Worm (Caenorhabditis elegans) whole organism, L1 larva: Measurements from ENCODE around the gene Y5H2A.1.

ENCODE experiments used
- C04F5.9 ChIP-seq: sonication (generic microtip); optimal IDR thresholded peaks from 2 replicates; lab custom pipeline; 2016; ENCODE audit warnings: missing genetic modification characterization, missing compliant biosample characterization
- C34B4.2 ChIP-seq: sonication (generic microtip); optimal IDR thresholded peaks from 2 replicates; lab custom pipeline; 2017; ENCODE audit warnings: mild to moderate bottlenecking, missing genetic modification characterization, missing compliant biosample characterization
- Y116A8C.19 ChIP-seq: sonication (generic microtip); optimal IDR thresholded peaks from 2 replicates; lab custom pipeline; 2016; ENCODE audit warnings: missing compliant biosample characterization, missing genetic modification characterization, borderline replicate concordance
- aha-1 ChIP-seq: fragments of 150-350 bp; optimal IDR thresholded peaks from 2 replicates; lab custom pipeline; 2014; ENCODE audit warnings: missing biosample characterization, missing genetic modification characterization
- ama-1 ChIP-seq: fragments of 150-350 bp; optimal IDR thresholded peaks from 2 replicates; lab custom pipeline; 2014
- ceh-63 ChIP-seq: fragments of 200-800 bp; sonication (Bioruptor generic); optimal IDR thresholded peaks from 2 replicates; lab custom pipeline; 2018; ENCODE audit warnings: mild to moderate bottlenecking, missing genetic modification characterization, missing compliant biosample characterization
- ceh-8 ChIP-seq: fragments of 200-800 bp; sonication (Bioruptor generic); optimal IDR thresholded peaks from 2 replicates; lab custom pipeline; 2018; ENCODE audit warnings: mild to moderate bottlenecking, missing genetic modification characterization, moderate library complexity, missing compliant biosample characterization
- ceh-82 ChIP-seq, 3 experiments: fragments of 150-350 bp in 1 of 3; sonication (generic microtip) in 2 of 3; optimal IDR thresholded peaks; 2 replicates each; lab custom pipeline; 2014 to 2017; ENCODE audit warnings: missing biosample characterization in 3 of 3, missing genetic modification characterization in 3 of 3
- ceh-88 ChIP-seq: fragments of 200-800 bp; sonication (Bioruptor generic); IDR thresholded peaks from 2 replicates; pipeline ENCODE4 v1.3.6; 2022; ENCODE audit warnings: missing genetic modification characterization, missing compliant biosample characterization
- ceh-90 ChIP-seq: sonication (generic microtip); optimal IDR thresholded peaks from 2 replicates; lab custom pipeline; 2016; ENCODE audit warnings: missing genetic modification characterization, missing compliant biosample characterization
- ces-1 ChIP-seq: fragments of 150-350 bp; optimal IDR thresholded peaks from 2 replicates; lab custom pipeline; 2014; ENCODE audit warnings: missing biosample characterization, missing genetic modification reagents, missing genetic modification characterization
- dsc-1 ChIP-seq: sonication (generic microtip); optimal IDR thresholded peaks from 2 replicates; lab custom pipeline; 2016; ENCODE audit warnings: mild to moderate bottlenecking, missing genetic modification characterization, missing compliant biosample characterization
- efl-1 ChIP-seq, 4 experiments: fragments of 150-350 bp; optimal IDR thresholded peaks in 3 of 4; peaks in 1 of 4; 1 replicate in 1 of 4; 2 replicates in 3 of 4; lab custom pipeline; 2014; ENCODE audit warnings: missing biosample characterization in 2 of 4, missing genetic modification characterization in 2 of 4, missing genetic modification reagents in 2 of 4
- efl-3 ChIP-seq: fragments of 200-800 bp; sonication (Bioruptor generic); optimal IDR thresholded peaks from 2 replicates; lab custom pipeline; 2018; ENCODE audit warnings: mild to moderate bottlenecking, missing genetic modification characterization, missing compliant biosample characterization
- egl-13 ChIP-seq: sonication (generic microtip); optimal IDR thresholded peaks from 2 replicates; lab custom pipeline; 2016; ENCODE audit warnings: missing genotype, missing genetic modification reagents, missing genetic modification characterization, missing compliant biosample characterization
- egl-27 ChIP-seq, 2 experiments: fragments of 150-350 bp in 1 of 2; sonication (generic microtip); optimal IDR thresholded peaks; 3 replicates each; lab custom pipeline; 2017 to 2018; ENCODE audit warnings: missing biosample characterization in 2 of 2, missing genetic modification characterization in 2 of 2, missing genetic modification reagents in 2 of 2
- elt-3 ChIP-seq, 6 experiments: fragments of 150-350 bp in 1 of 6; sonication (generic microtip); optimal IDR thresholded peaks; 2 replicates each; lab custom pipeline; 2017 to 2018; ENCODE audit warnings: missing biosample characterization in 6 of 6, missing genetic modification characterization in 6 of 6, inconsistent platforms in 1 of 6
- ets-5 ChIP-seq: fragments of 200-800 bp; sonication (Bioruptor generic); IDR thresholded peaks from 2 replicates; pipeline ENCODE4 v1.3.6; 2022; ENCODE audit warnings: missing genetic modification characterization, missing compliant biosample characterization
- fkh-8 ChIP-seq: sonication (generic microtip); optimal IDR thresholded peaks from 2 replicates; lab custom pipeline; 2016; ENCODE audit warnings: mild to moderate bottlenecking, missing genetic modification characterization, missing compliant biosample characterization
- fos-1 ChIP-seq: fragments of 150-350 bp; optimal IDR thresholded peaks from 2 replicates; lab custom pipeline; 2014; ENCODE audit warnings: missing biosample characterization, missing genetic modification characterization
- hpl-2 ChIP-seq: fragments of 150-350 bp; optimal IDR thresholded peaks from 2 replicates; lab custom pipeline; 2014; ENCODE audit warnings: missing biosample characterization, missing genetic modification reagents, missing genetic modification characterization
- irx-1 ChIP-seq: sonication (generic microtip); optimal IDR thresholded peaks from 2 replicates; lab custom pipeline; 2016; ENCODE audit warnings: missing genetic modification characterization, missing compliant biosample characterization
- jun-1 ChIP-seq: fragments of 150-350 bp; optimal IDR thresholded peaks from 2 replicates; lab custom pipeline; 2014; ENCODE audit warnings: missing biosample characterization, missing genetic modification reagents, missing genetic modification characterization
- lin-13 ChIP-seq: fragments of 150-350 bp; optimal IDR thresholded peaks from 2 replicates; lab custom pipeline; 2014; ENCODE audit warnings: missing biosample characterization, missing genetic modification reagents, missing genetic modification characterization
- lin-35 ChIP-seq, 2 experiments: fragments of 150-350 bp; optimal IDR thresholded peaks; 2 replicates each; lab custom pipeline; 2014; ENCODE audit warnings: missing biosample characterization in 2 of 2, missing genetic modification characterization in 2 of 2, missing genetic modification reagents in 2 of 2
- lsy-2 ChIP-seq, 2 experiments: fragments of 150-350 bp; optimal IDR thresholded peaks; 2 replicates each; lab custom pipeline; 2014; ENCODE audit warnings: missing biosample characterization in 2 of 2, missing genetic modification characterization in 2 of 2
- mdl-1 ChIP-seq, 2 experiments: fragments of 150-350 bp; optimal IDR thresholded peaks; 2 replicates each; lab custom pipeline; 2014 to 2017; ENCODE audit warnings: missing biosample characterization in 2 of 2, missing genetic modification characterization in 2 of 2, inconsistent platforms in 1 of 2
- nhr-11 ChIP-seq: fragments of 150-350 bp; optimal IDR thresholded peaks from 2 replicates; lab custom pipeline; 2014; ENCODE audit warnings: missing biosample characterization, missing genetic modification characterization
- nhr-19 ChIP-seq: fragments of 200-800 bp; sonication (Bioruptor generic); conservative IDR thresholded peaks from 2 replicates; pipeline ENCODE4 v1.3.6; 2022; ENCODE audit warnings: missing genetic modification characterization, missing compliant biosample characterization
- nhr-237 ChIP-seq: fragments of 150-350 bp; optimal IDR thresholded peaks from 2 replicates; lab custom pipeline; 2014; ENCODE audit warnings: missing biosample characterization, missing genetic modification characterization
- nhr-28 ChIP-seq: fragments of 150-350 bp; optimal IDR thresholded peaks from 2 replicates; lab custom pipeline; 2014; ENCODE audit warnings: missing biosample characterization, missing genetic modification characterization
- nhr-77 ChIP-seq: fragments of 150-350 bp; optimal IDR thresholded peaks from 2 replicates; lab custom pipeline; 2014; ENCODE audit warnings: missing biosample characterization, missing genetic modification characterization
- nhr-84 ChIP-seq: sonication (generic microtip); optimal IDR thresholded peaks from 2 replicates; lab custom pipeline; 2017; ENCODE audit warnings: missing biosample characterization, missing genetic modification characterization
- nhr-85 ChIP-seq: sonication (generic microtip); peaks from one replicate; lab custom pipeline; 2016; ENCODE audit warnings: missing genetic modification characterization, inconsistent platforms, missing compliant biosample characterization
- nhr-90 ChIP-seq: sonication (generic microtip); optimal IDR thresholded peaks from 2 replicates; lab custom pipeline; 2016; ENCODE audit warnings: mild to moderate bottlenecking, missing genetic modification characterization, missing compliant biosample characterization; ENCODE audit not compliant: poor library complexity
- pag-3 ChIP-seq: sonication (generic microtip); optimal IDR thresholded peaks from 2 replicates; lab custom pipeline; 2017; ENCODE audit warnings: missing genetic modification characterization, mild to moderate bottlenecking, missing compliant biosample characterization, antibody characterized with exemption, borderline replicate concordance; ENCODE audit not compliant: insufficient read depth
- snpc-4 ChIP-seq: fragments of 150-350 bp; optimal IDR thresholded peaks from 2 replicates; lab custom pipeline; 2014; ENCODE audit warnings: missing biosample characterization, missing genetic modification characterization
- snu-23 ChIP-seq: sonication (generic microtip); optimal IDR thresholded peaks from 2 replicates; lab custom pipeline; 2016; ENCODE audit warnings: missing genetic modification characterization, missing compliant biosample characterization
- sup-37 ChIP-seq: fragments of 200-800 bp; sonication (Bioruptor generic); optimal IDR thresholded peaks from 2 replicates; lab custom pipeline; 2018; ENCODE audit warnings: mild to moderate bottlenecking, missing genetic modification characterization, missing compliant biosample characterization
- tbx-2 ChIP-seq: sonication (generic microtip); optimal IDR thresholded peaks from 2 replicates; lab custom pipeline; 2016; ENCODE audit warnings: missing genetic modification characterization, missing compliant biosample characterization
- unc-30 ChIP-seq: sonication (generic microtip); optimal IDR thresholded peaks from 2 replicates; lab custom pipeline; 2017; ENCODE audit warnings: missing biosample characterization, missing genetic modification characterization
- vab-15 ChIP-seq: sonication (generic microtip); optimal IDR thresholded peaks from 2 replicates; lab custom pipeline; 2017; ENCODE audit warnings: missing genotype, mild to moderate bottlenecking, missing genetic modification characterization, missing compliant biosample characterization
- zag-1 ChIP-seq: fragments of 150-350 bp; optimal IDR thresholded peaks from 2 replicates; lab custom pipeline; 2014; ENCODE audit warnings: missing biosample characterization, missing genetic modification characterization
- zip-4 ChIP-seq: fragments of 200-800 bp; sonication (Bioruptor generic); optimal IDR thresholded peaks from 2 replicates; lab custom pipeline; 2018; ENCODE audit warnings: mild to moderate bottlenecking, missing genetic modification characterization, moderate library complexity, missing compliant biosample characterization
- ztf-11 ChIP-seq, 2 experiments: sonication (generic microtip); optimal IDR thresholded peaks; 2 replicates each; lab custom pipeline; 2016 to 2017; ENCODE audit warnings: missing genetic modification characterization in 2 of 2, missing biosample characterization in 1 of 2, missing compliant biosample characterization in 1 of 2
- ztf-4 ChIP-seq: fragments of 150-350 bp; optimal IDR thresholded peaks from 2 replicates; lab custom pipeline; 2014; ENCODE audit warnings: missing biosample characterization, missing genetic modification characterization

The Y5H2A.1 gene

DNA sequence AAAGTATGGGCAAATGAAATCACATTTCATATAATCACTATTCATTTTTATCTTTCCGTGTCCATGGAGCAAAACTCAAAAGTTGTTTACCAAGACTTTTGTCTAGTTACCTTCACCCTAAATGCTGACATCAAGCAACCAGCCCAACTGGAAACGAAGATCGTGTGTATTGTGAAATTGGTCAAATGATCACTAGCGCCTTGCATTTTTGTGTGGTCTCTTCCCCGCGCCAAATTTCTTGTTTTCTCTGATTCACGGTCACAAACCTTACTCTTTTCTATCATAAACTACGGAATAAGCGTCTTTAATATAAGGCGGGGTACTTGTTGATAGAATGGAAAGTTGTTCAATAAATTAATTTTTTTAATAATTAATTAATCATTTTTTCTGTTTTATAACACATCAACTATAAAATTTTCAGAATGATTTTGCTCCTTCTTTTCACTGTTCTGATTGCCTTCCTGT is 21.5 kb downstream of the Y5H2A.1 start, which contains the start of gene cyp-33C7 (continued):
- TF ChIP-seq pag-3 (tag; lab: Kevin White, UChicago) (no peak), dsc-1 (tag; lab: Kevin White, UChicago) (no peak), egl-27 (tag; optimal IDR thresholded peaks at IDR 0.05; lab: Kevin White, UChicago) (no peak), ces-1 (GFP tag; lab: Kevin White, UChicago) (no peak), efl-1 (optimal IDR thresholded peaks at IDR 0.05; lab: Kevin White, UChicago) (peak in 1 of 2 experiments; percentile 29), efl-1 (GFP tag; optimal IDR thresholded peaks at IDR 0.05 in 1 of 2; lab: Kevin White, UChicago) (peak in 1 of 2 experiments; percentile 52), C34B4.2 (tag; lab: Kevin White, UChicago) (no peak), nhr-19 (GFP tag; lab: Robert Waterston, UW) (no peak), unc-30 (tag; lab: Kevin White, UChicago) (no peak), ceh-88 (GFP tag; lab: Robert Waterston, UW) (no peak), Y116A8C.19 (tag; lab: Kevin White, UChicago) (no peak), tbx-2 (tag; lab: Kevin White, UChicago) (peak; percentile 14), jun-1 (tag; lab: Kevin White, UChicago) (peak; percentile 46), hpl-2 (GFP tag; lab: Kevin White, UChicago) (no peak)

DNA sequence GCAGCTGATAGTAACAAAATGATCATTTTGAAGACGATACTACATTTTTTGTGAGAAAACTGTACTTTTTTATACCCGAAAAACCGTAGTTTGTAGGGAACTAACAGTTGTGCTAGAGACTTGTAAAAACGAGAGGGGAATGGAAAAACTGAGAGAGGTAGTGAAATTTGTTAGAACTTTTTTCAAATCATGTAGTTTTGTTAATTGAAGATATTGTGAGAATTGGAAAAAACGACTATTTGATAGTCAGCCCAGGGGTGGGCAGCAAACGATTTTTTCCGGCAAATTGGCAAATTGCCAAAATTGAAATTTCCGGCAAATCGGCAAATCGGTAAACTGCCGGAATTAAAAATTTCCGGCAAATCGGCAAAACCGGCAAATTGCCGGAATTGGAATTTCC is 22.3 kb downstream of the Y5H2A.1 start, which contains the start of gene cyp-33C6:
cyp-33C6 (minus strand) TSS at position 101 of the 400 bp plus-strand sequence.
- TF ChIP-seq lsy-2 (tag; optimal IDR thresholded peaks at IDR 0.05; lab: Kevin White, UChicago) = no peak
- TF ChIP-seq ztf-4 = no peak
- no peak for TF ChIP-seq nhr-84
- TF ChIP-seq, all 84 proteins: peak for 0

DNA sequence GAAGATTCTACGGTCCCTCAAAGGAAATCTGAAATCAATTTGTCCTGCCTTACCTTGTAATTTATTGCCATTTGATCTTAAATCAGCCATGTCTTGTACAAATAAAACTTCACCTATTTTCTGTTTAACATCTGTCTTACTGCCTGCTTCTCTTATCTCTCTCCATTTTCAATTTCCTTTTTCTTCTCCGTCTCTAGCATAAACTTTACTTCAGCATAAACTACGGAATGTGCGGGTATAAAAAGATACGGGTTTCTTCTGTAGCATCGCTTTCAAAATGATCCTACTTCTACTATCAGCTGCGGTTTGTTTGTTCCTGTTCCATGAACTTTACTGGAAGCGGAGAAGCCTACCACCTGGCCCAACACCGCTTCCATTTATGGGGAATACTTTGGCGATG is 26.9 kb downstream of the Y5H2A.1 start, which contains the start of gene cyp-33C5:
cyp-33C5 (plus strand) TSS at position 254 of the 400 bp plus-strand sequence.
- TF ChIP-seq ceh-63 (GFP tag; lab: Kevin White, UChicago) (no peak), lin-13 (GFP tag; lab: Kevin White, UChicago) (no peak), nhr-237 (tag; lab: Kevin White, UChicago) (no peak), nhr-84 (no peak), C04F5.9 (tag; lab: Kevin White, UChicago) (no peak), fkh-8 (no peak), nhr-77 (tag; lab: Kevin White, UChicago) (peak; percentile 22), ceh-8 (no peak), mdl-1 (tag; optimal IDR thresholded peaks at IDR 0.05; lab: Kevin White, UChicago) (no peak), nhr-11 (no peak), aha-1 (no peak), lin-35 (GFP tag; optimal IDR thresholded peaks at IDR 0.05; lab: Kevin White, UChicago) (peak in 1 of 2 experiments; percentile 31), ets-5 (GFP tag; lab: Robert Waterston, UW) (no peak), elt-3 (tag; optimal IDR thresholded peaks at IDR 0.05; lab: Kevin White, UChicago) (peak in 2 of 6 experiments; percentile 46 to 54), hpl-2 (GFP tag; lab: Kevin White, UChicago) (no peak), snu-23 (GFP tag; lab: Kevin White, UChicago) (peak; percentile 29), egl-13 (tag; lab: Kevin White, UChicago) (no peak), nhr-28 (tag; lab: Kevin White, UChicago) (no peak), egl-27 (tag; optimal IDR thresholded peaks at IDR 0.05; lab: Kevin White, UChicago) (no peak), snpc-4 (tag; lab: Kevin White, UChicago) (no peak), irx-1 (tag; lab: Kevin White, UChicago) (no peak), fos-1 (no peak), vab-15 (tag; lab: Kevin White, UChicago) (no peak), ceh-82 (tag; optimal IDR thresholded peaks at IDR 0.05; lab: Kevin White, UChicago) (peak in 1 of 3 experiments; percentile 17), nhr-90 (no peak), zip-4 (GFP tag; lab: Kevin White, UChicago) (no peak), C34B4.2 (tag; lab: Kevin White, UChicago) (no peak), jun-1 (tag; lab: Kevin White, UChicago) (no peak), nhr-19 (GFP tag; lab: Robert Waterston, UW) (no peak; the same call in 1 of the 2 replicates), ztf-11 (tag; optimal IDR thresholded peaks at IDR 0.05; lab: Kevin White, UChicago) (no peak), efl-1 (optimal IDR thresholded peaks at IDR 0.05; lab: Kevin White, UChicago) (peak; percentile 43 to 59), efl-1 (GFP tag; optimal IDR thresholded peaks at IDR 0.05 in 1 of 2; lab: Kevin White, UChicago) (peak in 1 of 2 experiments; percentile 92), sup-37 (no peak), zag-1 (tag; lab: Kevin White, UChicago) (no peak), lsy-2 (tag; optimal IDR thresholded peaks at IDR 0.05; lab: Kevin White, UChicago) (peak in 1 of 2 experiments; percentile 16), ama-1 (no peak), efl-3 (GFP tag; lab: Kevin White, UChicago) (no peak), ces-1 (GFP tag; lab: Kevin White, UChicago) (no peak), nhr-85 (tag; lab: Kevin White, UChicago) (peak; percentile 67), ceh-90 (tag; lab: Kevin White, UChicago) (no peak)
